Fruit fly (Drosophila melanogaster): ENCODE data around the gene CG31886.
A peak's percentile ranks its signal among the peaks of the same experiment; 100 is the strongest.

Gene CG31886

DNA sequence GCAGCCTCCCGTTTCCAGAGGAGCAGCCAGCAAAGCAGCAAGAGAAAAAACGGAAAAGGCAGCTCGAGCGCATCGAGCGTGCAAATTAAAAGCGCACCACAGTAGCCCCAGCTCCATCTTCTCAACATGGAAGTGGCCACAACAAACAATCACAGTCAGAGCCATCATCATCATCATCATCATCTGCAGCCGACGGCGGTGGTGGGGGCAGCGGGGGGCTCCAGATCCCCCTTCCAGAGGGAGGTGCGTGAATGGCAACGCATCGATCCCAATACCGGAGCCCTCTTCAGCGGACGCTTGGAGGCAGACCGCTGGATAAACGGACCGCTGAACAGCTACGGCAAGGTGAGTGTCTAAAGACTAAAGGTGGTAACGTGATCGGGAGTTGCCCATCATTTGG is 43.1 kb downstream of the CG31886 start:
- TF ChIP-seq h (GFP tag; optimal IDR thresholded peaks at IDR 0.05): no peak
- TF ChIP-seq HLH106 (tag; optimal IDR thresholded peaks at IDR 0.05): no peak
- TF ChIP-seq Hr78 (GFP tag; optimal IDR thresholded peaks at IDR 0.05): no peak
- no peak for TF ChIP-seq br (GFP tag; optimal IDR thresholded peaks at IDR 0.05)
- TF ChIP-seq rgr (GFP tag; optimal IDR thresholded peaks at IDR 0.05): no peak
- TF ChIP-seq lola (GFP tag; optimal IDR thresholded peaks at IDR 0.05): no peak
- no peak for TF ChIP-seq Hnf4 (GFP tag; optimal IDR thresholded peaks at IDR 0.05)
- no peak for TF ChIP-seq dmrt93B (GFP tag; optimal IDR thresholded peaks at IDR 0.05)
- TF ChIP-seq Dfd (GFP tag; optimal IDR thresholded peaks at IDR 0.05): no peak
- TF ChIP-seq foxo (GFP tag; optimal IDR thresholded peaks at IDR 0.05): no peak
- no peak for TF ChIP-seq dsf (GFP tag; optimal IDR thresholded peaks at IDR 0.05; ENCODE audit: borderline replicate concordance)

DNA sequence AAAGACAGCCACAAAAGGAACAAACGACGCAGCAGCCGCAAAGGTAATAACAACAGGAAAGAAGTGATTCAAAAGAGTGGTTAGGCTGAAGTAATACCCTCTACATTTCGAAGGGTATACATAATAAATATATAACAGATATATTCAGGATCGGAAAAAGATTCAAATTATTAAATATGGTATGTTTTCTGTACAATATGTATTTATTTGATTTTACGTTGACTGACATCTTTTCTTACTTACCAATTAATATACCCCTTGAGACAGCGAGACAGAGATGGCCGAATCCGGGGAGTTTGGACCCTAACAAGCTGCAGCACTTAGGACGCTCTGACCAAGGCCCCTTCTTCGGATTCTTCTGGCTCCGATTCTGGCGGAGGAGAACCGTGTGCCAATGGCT is 52.6 kb downstream of the CG31886 start:
- TF ChIP-seq h (GFP tag; optimal IDR thresholded peaks at IDR 0.05) (peak; percentile 57), foxo (GFP tag; optimal IDR thresholded peaks at IDR 0.05) (peak in 1 of 2 experiments; percentile 46), rgr (GFP tag; optimal IDR thresholded peaks at IDR 0.05) (peak; percentile 40), sage (GFP tag; optimal IDR thresholded peaks at IDR 0.05) (no peak), ey (GFP tag; optimal IDR thresholded peaks at IDR 0.05) (peak; percentile 35), fru (GFP tag; optimal IDR thresholded peaks at IDR 0.05) (peak; percentile 37), woc (GFP tag; optimal IDR thresholded peaks at IDR 0.05) (peak; percentile 50), HLH106 (tag; optimal IDR thresholded peaks at IDR 0.05) (peak; percentile 40), OdsH (GFP tag; optimal IDR thresholded peaks at IDR 0.05) (peak; percentile 44), psq (GFP tag; optimal IDR thresholded peaks at IDR 0.05) (peak; percentile 47), brk (GFP tag; optimal IDR thresholded peaks at IDR 0.05) (peak; percentile 29), dmrt93B (GFP tag; optimal IDR thresholded peaks at IDR 0.05) (no peak), Sp1 (GFP tag; optimal IDR thresholded peaks at IDR 0.05) (peak; percentile 21), Dif (GFP tag; optimal IDR thresholded peaks at IDR 0.05; ENCODE audit: partially characterized antibody) (no peak), Rel (GFP tag; optimal IDR thresholded peaks at IDR 0.05) (no peak), Rel (tag; optimal IDR thresholded peaks at IDR 0.05) (no peak), Hnf4 (GFP tag; optimal IDR thresholded peaks at IDR 0.05) (peak; percentile 15), br (GFP tag; optimal IDR thresholded peaks at IDR 0.05) (peak; percentile 30)

Measured in whole organism, wandering third instar larva.